Fruit fly (Drosophila melanogaster): ENCODE measurements around the gene Jhbp6.

- TF ChIP-seq vri (GFP tag; optimal IDR thresholded peaks at IDR 0.05) (no peak), OdsH (GFP tag; optimal IDR thresholded peaks at IDR 0.05) (no peak), CG9139 (GFP tag; optimal IDR thresholded peaks at IDR 0.05) (no peak)
These were observed 43.8 kb downstream of the Jhbp6 start for dm6 chr3L:22713605-22714004.

Data from whole organism, prepupa.